Worm (Caenorhabditis elegans) whole organism, L1 larva: ENCODE results near the gene ZC239.5.
"Not testable (repeated sequence)": the region's sequence is repeated elsewhere in the genome, so short reads cannot be mapped to it uniquely, and the experiment has no call there.

Experiments used
- C04F5.9 ChIP-seq: sonication (generic microtip); optimal IDR thresholded peaks from 2 replicates; lab custom pipeline; 2016; ENCODE audit warnings: missing genetic modification characterization, missing compliant biosample characterization
- C16A3.4 ChIP-seq: fragments of 150-350 bp; optimal IDR thresholded peaks from 2 replicates; lab custom pipeline; 2014; ENCODE audit warnings: missing biosample characterization, missing genetic modification characterization
- C34B4.2 ChIP-seq: sonication (generic microtip); optimal IDR thresholded peaks from 2 replicates; lab custom pipeline; 2017; ENCODE audit warnings: mild to moderate bottlenecking, missing genetic modification characterization, missing compliant biosample characterization
- alr-1 ChIP-seq: fragments of 200-800 bp; sonication (Bioruptor generic); optimal IDR thresholded peaks from 2 replicates; lab custom pipeline; 2018; ENCODE audit warnings: borderline replicate concordance, mild to moderate bottlenecking, missing genetic modification characterization, missing compliant biosample characterization
- aly-2 ChIP-seq: fragments of 150-350 bp; optimal IDR thresholded peaks from 2 replicates; lab custom pipeline; 2014; ENCODE audit warnings: missing biosample characterization, missing genetic modification characterization
- ama-1 ChIP-seq: fragments of 150-350 bp; optimal IDR thresholded peaks from 2 replicates; lab custom pipeline; 2014
- ceh-90 ChIP-seq: sonication (generic microtip); optimal IDR thresholded peaks from 2 replicates; lab custom pipeline; 2016; ENCODE audit warnings: missing genetic modification characterization, missing compliant biosample characterization
- dpl-1 ChIP-seq, 3 experiments: fragments of 150-350 bp in 2 of 3; sonication (generic microtip) in 1 of 3; optimal IDR thresholded peaks; 2 replicates each; lab custom pipeline; 2014 to 2017; ENCODE audit warnings: missing biosample characterization in 3 of 3, missing genetic modification characterization in 3 of 3, missing genetic modification reagents in 3 of 3
- dsc-1 ChIP-seq: sonication (generic microtip); optimal IDR thresholded peaks from 2 replicates; lab custom pipeline; 2016; ENCODE audit warnings: mild to moderate bottlenecking, missing genetic modification characterization, missing compliant biosample characterization
- egl-13 ChIP-seq: sonication (generic microtip); optimal IDR thresholded peaks from 2 replicates; lab custom pipeline; 2016; ENCODE audit warnings: missing genotype, missing genetic modification reagents, missing genetic modification characterization, missing compliant biosample characterization
- elt-3 ChIP-seq, 6 experiments: fragments of 150-350 bp in 1 of 6; sonication (generic microtip); optimal IDR thresholded peaks; 2 replicates each; lab custom pipeline; 2017 to 2018; ENCODE audit warnings: missing biosample characterization in 6 of 6, missing genetic modification characterization in 6 of 6, inconsistent platforms in 1 of 6
- fkh-10 ChIP-seq: sonication (generic microtip); optimal IDR thresholded peaks from 2 replicates; lab custom pipeline; 2017; ENCODE audit warnings: missing biosample characterization, missing genetic modification reagents, missing genetic modification characterization
- fkh-4 ChIP-seq: sonication (generic microtip); optimal IDR thresholded peaks from 2 replicates; lab custom pipeline; 2016; ENCODE audit warnings: missing compliant biosample characterization, missing genetic modification characterization, borderline replicate concordance
- fkh-8 ChIP-seq: sonication (generic microtip); optimal IDR thresholded peaks from 2 replicates; lab custom pipeline; 2016; ENCODE audit warnings: mild to moderate bottlenecking, missing genetic modification characterization, missing compliant biosample characterization
- hlh-17 ChIP-seq: fragments of 200-800 bp; sonication (Bioruptor generic); optimal IDR thresholded peaks from 2 replicates; lab custom pipeline; 2018; ENCODE audit warnings: missing genetic modification characterization, mild to moderate bottlenecking, missing compliant biosample characterization, moderate library complexity, borderline replicate concordance
- irx-1 ChIP-seq: sonication (generic microtip); optimal IDR thresholded peaks from 2 replicates; lab custom pipeline; 2016; ENCODE audit warnings: missing genetic modification characterization, missing compliant biosample characterization
- jun-1 ChIP-seq: fragments of 150-350 bp; optimal IDR thresholded peaks from 2 replicates; lab custom pipeline; 2014; ENCODE audit warnings: missing biosample characterization, missing genetic modification reagents, missing genetic modification characterization
- lin-14 ChIP-seq: fragments of 200-800 bp; sonication (Bioruptor generic); optimal IDR thresholded peaks from 2 replicates; lab custom pipeline; 2018; ENCODE audit warnings: mild to moderate bottlenecking, missing genetic modification characterization, moderate library complexity, missing compliant biosample characterization
- lin-15B ChIP-seq: fragments of 150-350 bp; sonication (generic microtip); optimal IDR thresholded peaks from 3 replicates; lab custom pipeline; 2014; ENCODE audit warnings: missing biosample characterization, missing genetic modification characterization
- lir-3 ChIP-seq: sonication (generic microtip); optimal IDR thresholded peaks from 2 replicates; lab custom pipeline; 2016; ENCODE audit warnings: mild to moderate bottlenecking, missing genetic modification characterization, moderate library complexity, missing compliant biosample characterization; ENCODE audit not compliant: poor library complexity
- mab-9 ChIP-seq: fragments of 200-800 bp; sonication (Bioruptor generic); IDR thresholded peaks from 2 replicates; pipeline ENCODE4 v1.3.6; 2022; ENCODE audit warnings: missing genetic modification reagents, missing genetic modification characterization, missing compliant biosample characterization
- nhr-11 ChIP-seq: fragments of 150-350 bp; optimal IDR thresholded peaks from 2 replicates; lab custom pipeline; 2014; ENCODE audit warnings: missing biosample characterization, missing genetic modification characterization
- nhr-84 ChIP-seq: sonication (generic microtip); optimal IDR thresholded peaks from 2 replicates; lab custom pipeline; 2017; ENCODE audit warnings: missing biosample characterization, missing genetic modification characterization
- nhr-90 ChIP-seq: sonication (generic microtip); optimal IDR thresholded peaks from 2 replicates; lab custom pipeline; 2016; ENCODE audit warnings: mild to moderate bottlenecking, missing genetic modification characterization, missing compliant biosample characterization; ENCODE audit not compliant: poor library complexity
- pax-3 ChIP-seq: fragments of 200-800 bp; sonication (Bioruptor generic); optimal IDR thresholded peaks from 2 replicates; lab custom pipeline; 2018; ENCODE audit warnings: mild to moderate bottlenecking, missing genetic modification characterization, moderate library complexity, missing compliant biosample characterization
- rnt-1 ChIP-seq: sonication (generic microtip); optimal IDR thresholded peaks from 2 replicates; lab custom pipeline; 2016; ENCODE audit warnings: mild to moderate bottlenecking, missing genetic modification characterization, moderate library complexity, missing compliant biosample characterization
- skn-1 ChIP-seq: fragments of 150-350 bp; optimal IDR thresholded peaks from 2 replicates; lab custom pipeline; 2014; ENCODE audit warnings: missing biosample characterization, missing genetic modification characterization
- snu-23 ChIP-seq: sonication (generic microtip); optimal IDR thresholded peaks from 2 replicates; lab custom pipeline; 2016; ENCODE audit warnings: missing genetic modification characterization, missing compliant biosample characterization
- sox-4 ChIP-seq: sonication (generic microtip); optimal IDR thresholded peaks from 2 replicates; lab custom pipeline; 2016; ENCODE audit warnings: missing genetic modification characterization, missing compliant biosample characterization
- sptf-1 ChIP-seq: fragments of 150-350 bp; optimal IDR thresholded peaks from 2 replicates; lab custom pipeline; 2014; ENCODE audit warnings: missing biosample characterization, missing genetic modification characterization
- sup-37 ChIP-seq: fragments of 200-800 bp; sonication (Bioruptor generic); optimal IDR thresholded peaks from 2 replicates; lab custom pipeline; 2018; ENCODE audit warnings: mild to moderate bottlenecking, missing genetic modification characterization, missing compliant biosample characterization
- swsn-7 ChIP-seq: sonication (generic microtip); optimal IDR thresholded peaks from 2 replicates; lab custom pipeline; 2016; ENCODE audit warnings: missing genetic modification characterization, missing compliant biosample characterization
- tbx-2 ChIP-seq: sonication (generic microtip); optimal IDR thresholded peaks from 2 replicates; lab custom pipeline; 2016; ENCODE audit warnings: missing genetic modification characterization, missing compliant biosample characterization
- tlp-1 ChIP-seq: fragments of 150-350 bp; optimal IDR thresholded peaks from 2 replicates; lab custom pipeline; 2014; ENCODE audit warnings: missing biosample characterization, missing genetic modification characterization
- unc-130 ChIP-seq: fragments of 150-350 bp; optimal IDR thresholded peaks from 2 replicates; lab custom pipeline; 2017; ENCODE audit warnings: missing biosample characterization, missing genetic modification characterization, inconsistent platforms
- unc-62 ChIP-seq: fragments of 150-350 bp; optimal IDR thresholded peaks from 2 replicates; lab custom pipeline; 2014; ENCODE audit warnings: missing biosample characterization, missing genetic modification reagents, missing genetic modification characterization
- unc-98 ChIP-seq: fragments of 200-800 bp; sonication (Bioruptor generic); IDR thresholded peaks from 2 replicates; pipeline ENCODE4 v1.3.6; 2022; ENCODE audit warnings: missing genetic modification characterization, missing compliant biosample characterization
- vab-15 ChIP-seq: sonication (generic microtip); optimal IDR thresholded peaks from 2 replicates; lab custom pipeline; 2017; ENCODE audit warnings: missing genotype, mild to moderate bottlenecking, missing genetic modification characterization, missing compliant biosample characterization
- xbp-1 ChIP-seq: sonication (generic microtip); optimal IDR thresholded peaks from 2 replicates; lab custom pipeline; 2016; ENCODE audit warnings: missing genetic modification characterization, missing compliant biosample characterization

Gene ZC239.5

DNA sequence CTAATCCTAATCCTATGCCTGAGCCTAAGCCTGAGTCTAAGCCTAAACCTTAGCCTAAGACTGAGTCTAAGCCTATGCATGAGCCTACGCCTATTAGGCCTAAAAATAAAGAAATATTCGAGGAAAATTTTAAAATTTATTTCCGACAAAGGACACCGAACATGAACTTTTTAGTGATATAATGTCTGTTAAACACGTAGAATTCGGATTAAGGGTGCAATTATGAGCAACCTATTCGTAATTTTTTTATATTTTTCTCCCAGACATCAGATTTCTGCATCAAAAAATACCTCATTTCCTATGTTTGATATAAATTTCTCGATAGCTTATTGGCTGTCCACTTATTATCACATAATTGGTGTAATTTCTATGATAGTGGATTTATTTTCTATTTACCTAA is 21.4 kb upstream of the ZC239.5 start, which contains the start of gene Y27F2A.11:
Gene Y27F2A.11 (plus strand): TSS at position 301 of the 400 bp plus-strand sequence.
- not testable (repeated sequence) for TF ChIP-seq irx-1 (tag; lab: Kevin White, UChicago); C34B4.2; ama-1 (lab: Kevin White, UChicago)
- TF ChIP-seq, all 84 proteins: peak for 0; not testable (repeated sequence) for 84

ce11 chrII:3191544-3191943 is 18.9 kb upstream of the ZC239.5 start, which contains the start of gene Y27F2A.9:
Y27F2A.9 (minus strand) TSS chrII:3191644.
- not testable (repeated sequence) for TF ChIP-seq ama-1 (lab: Kevin White, UChicago); unc-62 (GFP tag; lab: Kevin White, UChicago); nhr-90 (tag; lab: Kevin White, UChicago)

ce11 chrII:3195739-3196138 is 14.7 kb upstream of the ZC239.5 start:
- TF ChIP-seq xbp-1 (no peak), tbx-2 (tag; lab: Kevin White, UChicago) (no peak), rnt-1 (tag; lab: Kevin White, UChicago) (no peak), sptf-1 (tag; lab: Kevin White, UChicago) (no peak), sup-37 (GFP tag; lab: Kevin White, UChicago) (no peak), alr-1 (tag; lab: Kevin White, UChicago) (no peak), hlh-17 (GFP tag; lab: Kevin White, UChicago) (no peak), nhr-84 (tag; lab: Kevin White, UChicago) (no peak), irx-1 (tag; lab: Kevin White, UChicago) (no peak), pax-3 (tag; lab: Kevin White, UChicago) (no peak), unc-130 (tag; lab: Kevin White, UChicago) (no peak), sox-4 (tag; lab: Kevin White, UChicago) (no peak), tlp-1 (tag; lab: Kevin White, UChicago) (no peak), lin-14 (GFP tag; lab: Kevin White, UChicago) (no peak), skn-1 (tag; lab: Kevin White, UChicago) (no peak), fkh-10 (GFP tag; lab: Kevin White, UChicago) (no peak), ceh-90 (tag; lab: Kevin White, UChicago) (no peak), fkh-4 (tag; lab: Kevin White, UChicago) (no peak), elt-3 (tag; optimal IDR thresholded peaks at IDR 0.05; lab: Kevin White, UChicago) (no peak), fkh-8 (no peak)

- no peak for TF ChIP-seq sup-37 (GFP tag; lab: Kevin White, UChicago)
- no peak for TF ChIP-seq aly-2
- TF ChIP-seq hlh-17 (GFP tag; lab: Kevin White, UChicago): no peak
- no peak for TF ChIP-seq swsn-7 (tag; lab: Kevin White, UChicago)
- no peak for TF ChIP-seq lir-3 (tag; lab: Kevin White, UChicago)
- no peak for TF ChIP-seq fkh-8
- no peak for TF ChIP-seq unc-98 (GFP tag; lab: Robert Waterston, UW)
- TF ChIP-seq C16A3.4 (tag; lab: Kevin White, UChicago): no peak
- no peak for TF ChIP-seq dsc-1 (tag; lab: Kevin White, UChicago)
- TF ChIP-seq irx-1 (tag; lab: Kevin White, UChicago): no peak
- TF ChIP-seq egl-13 (tag; lab: Kevin White, UChicago): no peak
- TF ChIP-seq snu-23 (GFP tag; lab: Kevin White, UChicago): no peak
- TF ChIP-seq, all 84 proteins: peak for 0
These were observed 13.5 kb upstream of the ZC239.5 start, which contains the start of gene gcy-15 for ce11 chrII:3196966-3197365. gcy-15 (minus strand) TSS chrII:3197066.

- TF ChIP-seq rnt-1 (tag; lab: Kevin White, UChicago) (no peak), C16A3.4 (tag; lab: Kevin White, UChicago) (no peak), mab-9 (GFP tag; lab: Robert Waterston, UW) (no peak), tbx-2 (tag; lab: Kevin White, UChicago) (no peak), dpl-1 (GFP tag; optimal IDR thresholded peaks at IDR 0.05; lab: Kevin White, UChicago) (no peak), fkh-10 (GFP tag; lab: Kevin White, UChicago) (no peak), xbp-1 (no peak), elt-3 (tag; optimal IDR thresholded peaks at IDR 0.05; lab: Kevin White, UChicago) (no peak), unc-62 (GFP tag; lab: Kevin White, UChicago) (no peak), pax-3 (tag; lab: Kevin White, UChicago) (no peak), lin-15B (tag; lab: Kevin White, UChicago) (no peak), jun-1 (tag; lab: Kevin White, UChicago) (no peak), C04F5.9 (tag; lab: Kevin White, UChicago) (no peak), alr-1 (tag; lab: Kevin White, UChicago) (no peak), vab-15 (tag; lab: Kevin White, UChicago) (no peak), nhr-90 (tag; lab: Kevin White, UChicago) (no peak), lin-14 (GFP tag; lab: Kevin White, UChicago) (no peak), fkh-4 (tag; lab: Kevin White, UChicago) (no peak), hlh-17 (GFP tag; lab: Kevin White, UChicago) (no peak), nhr-11 (no peak)
These were observed 11.5 kb upstream of the ZC239.5 start, which contains the start of gene sri-51 for ce11 chrII:3198998-3199397. sri-51 (minus strand) TSS chrII:3199098.
